Fruit fly (Drosophila melanogaster): ENCODE data around the gene Rbp9.

- TF ChIP-seq CG4496 (GFP tag; IDR thresholded peaks at IDR 0.05) (no peak), CG9948 (tag; optimal IDR thresholded peaks at IDR 0.05) (no peak), Ets98B (GFP tag; IDR thresholded peaks at IDR 0.05) (no peak), CG34367 (tag; optimal IDR thresholded peaks at IDR 0.05) (no peak), Snoo (tag; optimal IDR thresholded peaks at IDR 0.05) (no peak)
These were observed 32.2 kb downstream of the Rbp9 start for dm6 chr2L:2986776-2987175.
